Worm (Caenorhabditis elegans): ENCODE data around the gene F55B11.3.

DNA sequence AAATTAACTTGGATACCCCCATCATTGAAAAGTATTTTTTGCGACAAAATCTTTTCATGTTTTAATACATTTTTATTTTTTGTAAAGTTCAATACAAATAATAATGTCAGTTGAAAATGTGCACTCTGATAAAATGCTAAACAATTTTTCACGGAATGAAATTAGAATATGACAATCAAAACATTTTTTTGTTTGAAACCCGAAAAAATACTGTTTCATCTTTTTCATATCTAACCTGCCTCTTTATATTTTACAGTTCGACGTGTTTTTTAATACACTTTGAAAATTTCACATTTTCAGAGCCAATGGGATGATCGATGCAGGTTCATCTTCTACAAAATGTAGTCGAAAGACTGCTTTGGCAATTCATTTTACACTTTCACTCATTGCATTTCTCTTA, 30.7 kb upstream of the F55B11.3 start, which contains the start of gene clc-8:
- TF ChIP-seq unc-62 (GFP tag; optimal IDR thresholded peaks at IDR 0.05) (no peak), egl-27 (tag; optimal IDR thresholded peaks at IDR 0.05) (no peak), nhr-76 (tag; optimal IDR thresholded peaks at IDR 0.05) (no peak), ztf-4 (tag; optimal IDR thresholded peaks at IDR 0.05) (no peak), fos-1 (tag; optimal IDR thresholded peaks at IDR 0.05) (no peak), ets-5 (GFP tag; IDR thresholded peaks at IDR 0.05) (no peak), ceh-63 (GFP tag; optimal IDR thresholded peaks at IDR 0.05) (no peak), zip-4 (GFP tag; optimal IDR thresholded peaks at IDR 0.05) (no peak)

All from whole organism, L1 larva.